Fruit fly (Drosophila melanogaster): ENCODE data around the gene Mst57Db.

DNA sequence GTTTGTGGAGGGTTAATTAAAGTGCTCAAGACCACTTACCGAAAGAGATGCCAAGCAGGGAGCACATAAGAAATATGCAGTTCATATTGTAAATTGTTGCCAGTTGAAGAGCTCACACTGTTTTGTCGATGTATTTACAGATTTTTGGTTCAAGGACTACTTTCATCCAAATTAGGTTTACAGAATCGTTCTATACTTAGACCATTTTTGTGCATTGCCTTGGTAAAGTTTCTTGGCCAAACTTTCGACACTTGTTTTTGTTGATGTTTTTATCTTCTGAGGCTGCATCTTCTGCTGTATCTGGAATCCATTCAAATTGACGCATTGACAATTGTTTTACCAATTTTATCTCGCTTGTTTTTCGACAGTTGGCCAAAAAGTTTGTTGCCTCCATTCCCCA is 40.3 kb downstream of the Mst57Db start, which contains the start of gene CG31093:
- TF ChIP-seq pan (optimal IDR thresholded peaks at IDR 0.05) = no peak
- TF ChIP-seq EcR (GFP tag; optimal IDR thresholded peaks at IDR 0.05) = no peak
- no peak for TF ChIP-seq psq (optimal IDR thresholded peaks at IDR 0.05)
- TF ChIP-seq Dll (optimal IDR thresholded peaks at IDR 0.05) = no peak
- TF ChIP-seq usp (GFP tag; optimal IDR thresholded peaks at IDR 0.05) = no peak
